Fruit fly (Drosophila melanogaster) ovary, adult (tissue): Measurements from ENCODE around the gene CG6749.
A peak's percentile ranks its signal among the peaks of the same experiment; 100 is the strongest.

Experiments used
- CG17801 ChIP-seq: fragments of 200-800 bp; optimal IDR thresholded peaks from 2 replicates; lab custom pipeline; 2019; ENCODE audit warnings: missing biosample characterization, mild to moderate bottlenecking, missing genetic modification characterization, moderate library complexity; ENCODE audit not compliant: partially characterized antibody

CG6749 gene

DNA sequence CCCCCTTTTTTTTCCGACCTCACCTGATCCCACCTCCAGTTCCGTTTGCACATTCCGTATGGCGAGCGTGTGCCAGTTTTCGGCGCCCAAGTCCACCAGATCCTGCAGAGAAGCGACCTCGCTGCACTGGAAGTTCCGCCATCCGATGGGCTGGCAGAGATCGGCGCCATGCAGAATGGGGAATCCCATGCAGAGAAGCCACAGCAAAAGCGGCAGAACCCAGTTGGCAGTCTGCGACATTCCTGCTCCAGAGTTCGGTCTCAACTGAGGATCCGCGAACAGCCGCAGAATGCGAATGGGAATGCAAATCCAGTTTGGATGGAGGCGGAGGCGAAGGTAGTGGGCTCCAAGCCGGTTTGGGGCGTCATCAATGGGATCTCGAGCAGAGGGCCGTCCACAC, at the start of gene CG6749:
Gene CG6749, minus strand, starts transcription at position 245 of the 400 bp plus-strand sequence.
- no peak for TF ChIP-seq CG17801 (GFP tag; lab: Kevin White, UChicago)

DNA sequence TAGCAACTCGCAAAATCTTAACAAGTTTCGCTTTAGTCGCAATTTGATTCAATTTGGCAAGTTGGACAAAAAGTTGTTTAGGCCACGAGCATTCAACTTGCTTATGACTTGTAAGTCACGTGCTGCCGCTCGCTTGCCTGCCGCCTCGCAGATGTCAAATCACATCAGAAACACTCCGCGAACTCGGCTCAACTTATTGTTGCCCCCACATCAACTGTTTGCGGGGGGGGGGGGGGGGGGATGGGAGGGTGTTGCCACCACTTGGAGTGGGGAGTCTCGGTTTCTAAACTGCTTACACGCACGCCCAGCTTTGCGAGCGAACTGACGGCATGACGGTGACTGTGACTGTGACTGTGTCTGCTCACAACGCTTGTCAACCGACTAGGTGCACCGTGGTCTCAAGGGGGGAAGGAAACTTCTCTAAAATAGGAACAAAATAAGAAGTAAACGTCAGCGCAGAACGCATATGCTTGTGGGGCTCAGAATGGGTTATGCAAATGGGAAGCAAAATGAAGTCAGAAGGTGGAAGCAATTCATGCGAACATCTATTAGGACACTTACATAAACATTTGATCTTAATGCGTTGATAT, 43.3 kb upstream of the CG6749 start:
- TF ChIP-seq CG17801 (GFP tag; lab: Kevin White, UChicago): no peak

DNA sequence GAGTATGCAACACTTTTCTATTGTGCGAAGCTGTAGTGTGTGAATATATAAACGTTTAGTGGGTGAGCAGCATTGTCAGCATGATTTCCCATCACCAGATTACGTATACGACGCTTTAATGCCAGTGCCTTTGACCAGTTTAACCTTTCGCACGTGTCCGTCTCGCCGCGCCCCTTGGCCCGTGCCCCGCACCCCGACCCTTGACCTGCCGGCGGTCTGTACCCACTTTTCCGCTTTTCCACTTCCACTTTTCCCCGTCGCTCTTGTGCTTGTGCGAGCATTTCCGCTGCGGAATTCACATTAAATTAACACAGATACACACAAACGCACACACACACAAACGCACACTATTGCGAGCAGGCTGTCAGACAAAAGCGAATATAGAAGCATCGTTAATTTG, 42.1 kb upstream of the CG6749 start:
- no peak for TF ChIP-seq CG17801 (GFP tag; lab: Kevin White, UChicago)

dm6 chr3L:9768385-9768784, 34.8 kb upstream of the CG6749 start:
- TF ChIP-seq CG17801 (GFP tag; lab: Kevin White, UChicago): no peak

DNA sequence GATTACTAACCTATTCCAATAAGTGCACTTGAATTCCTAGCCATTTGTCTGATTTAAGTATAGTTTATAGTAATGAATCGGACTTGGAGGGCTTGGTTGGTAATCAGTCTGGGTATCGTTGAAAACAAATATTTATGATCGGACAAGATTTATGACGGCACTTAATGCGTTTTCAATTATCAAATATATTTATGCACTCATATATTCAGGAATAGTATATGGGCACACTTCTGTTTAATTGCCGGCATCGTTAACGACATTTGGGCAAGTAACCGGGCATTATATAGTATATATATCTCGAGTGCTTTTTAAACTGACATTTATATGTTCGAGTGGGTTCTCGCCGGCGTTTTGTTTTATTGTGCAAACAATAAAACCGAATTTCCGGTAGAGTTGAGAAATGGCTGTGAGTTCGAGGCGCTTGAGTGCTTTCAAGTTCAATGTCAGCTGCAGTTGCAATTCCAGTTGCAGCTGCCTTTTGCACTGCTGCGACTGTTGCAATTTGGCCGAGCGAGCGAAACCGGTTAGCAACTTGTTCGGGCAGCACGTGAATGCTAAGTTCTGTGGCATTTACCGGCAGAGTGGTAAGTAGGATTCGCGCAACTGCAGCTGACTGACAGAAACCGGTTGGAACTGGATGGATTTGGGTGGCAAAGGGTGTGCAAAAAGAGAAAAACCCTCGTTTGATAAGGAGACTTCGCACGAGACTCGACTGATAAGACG, 34.2 kb upstream of the CG6749 start:
- TF ChIP-seq CG17801 (GFP tag; lab: Kevin White, UChicago): no peak

DNA sequence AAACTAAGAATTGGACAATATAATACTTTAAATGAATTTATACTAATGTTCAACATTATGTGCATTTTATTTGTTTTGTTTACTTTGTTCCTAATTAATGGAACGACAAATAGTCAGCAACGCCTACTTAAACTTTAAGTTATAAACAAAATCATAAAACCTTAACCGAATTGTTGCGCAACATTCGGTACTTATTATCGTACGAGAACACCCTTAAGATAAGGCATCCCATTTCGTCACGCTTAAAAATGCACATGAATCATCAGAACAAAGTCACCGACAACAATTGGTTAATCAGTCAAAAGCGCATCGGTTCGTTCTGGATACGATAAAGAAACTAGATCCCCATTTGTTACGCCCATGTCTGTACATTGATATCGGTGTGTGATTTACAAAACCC, 32.8 kb upstream of the CG6749 start:
- TF ChIP-seq CG17801 (GFP tag; lab: Kevin White, UChicago): no peak

dm6 chr3L:9765710-9766005, 32.1 kb upstream of the CG6749 start:
- TF ChIP-seq CG17801 (GFP tag; lab: Kevin White, UChicago): no peak

DNA sequence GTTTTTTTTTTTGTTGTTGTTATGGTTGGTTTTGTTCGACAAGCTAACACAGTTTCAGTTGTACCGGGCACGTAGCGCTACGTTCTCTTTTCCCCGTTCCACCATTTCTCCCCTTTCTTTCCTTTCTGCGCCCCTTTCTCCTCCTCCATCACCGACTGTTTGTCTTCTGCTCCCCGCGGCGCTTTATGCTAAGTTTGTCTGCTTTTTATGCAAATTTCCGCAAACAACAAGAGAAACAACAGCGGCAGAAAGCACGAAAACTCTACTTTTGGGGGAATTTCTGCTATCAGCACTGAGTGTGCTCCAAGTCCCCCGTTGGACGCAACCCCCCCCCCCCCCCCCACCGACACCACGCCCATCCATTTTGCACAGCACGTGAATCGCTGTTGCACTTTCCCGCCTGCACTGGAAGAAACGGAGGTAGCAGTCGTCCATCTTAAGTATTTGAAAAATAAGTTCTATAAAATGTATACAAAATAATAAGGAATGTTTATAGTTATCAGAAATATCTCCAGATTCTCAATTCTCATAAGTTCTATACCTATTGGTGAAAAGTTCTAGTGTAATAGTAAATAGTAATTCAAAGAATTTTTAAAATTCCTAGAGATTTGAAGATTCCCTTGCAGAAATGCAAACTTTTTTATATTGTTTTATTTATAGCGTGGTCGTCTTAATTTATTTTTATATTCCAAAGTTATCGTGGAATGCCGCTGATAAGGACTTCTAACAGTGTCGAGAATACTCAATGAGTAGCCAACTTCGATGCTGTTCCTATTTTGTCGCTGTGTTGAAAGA, 31.5 kb upstream of the CG6749 start:
- no peak for TF ChIP-seq CG17801 (GFP tag; lab: Kevin White, UChicago)

DNA sequence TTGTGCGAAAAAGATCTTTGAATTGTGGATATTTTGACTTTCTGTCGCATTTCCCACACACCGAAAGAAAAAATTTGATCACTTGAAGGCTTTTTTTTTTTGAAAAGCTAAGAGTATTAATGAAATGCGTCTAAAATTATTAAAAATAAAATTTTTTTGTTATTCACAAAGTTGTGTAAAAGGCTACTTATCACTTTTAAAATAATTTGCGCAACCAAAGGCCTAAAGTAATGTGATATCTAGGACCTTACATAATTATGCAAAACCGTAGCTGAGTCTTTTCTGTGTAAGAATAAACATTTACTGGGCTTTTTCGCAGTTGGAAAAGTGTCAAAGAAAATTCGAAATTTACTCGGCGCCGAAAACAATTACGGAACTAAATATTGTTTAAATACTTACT, 30.7 kb upstream of the CG6749 start:
- no peak for TF ChIP-seq CG17801 (GFP tag; lab: Kevin White, UChicago)

dm6 chr3L:9763389-9763917, 29.8 kb upstream of the CG6749 start, which contains the start of gene Ae2:
Ae2 (plus strand) TSS chr3L:9763544.
- peak; percentile 64 for TF ChIP-seq CG17801 (GFP tag; lab: Kevin White, UChicago)

DNA sequence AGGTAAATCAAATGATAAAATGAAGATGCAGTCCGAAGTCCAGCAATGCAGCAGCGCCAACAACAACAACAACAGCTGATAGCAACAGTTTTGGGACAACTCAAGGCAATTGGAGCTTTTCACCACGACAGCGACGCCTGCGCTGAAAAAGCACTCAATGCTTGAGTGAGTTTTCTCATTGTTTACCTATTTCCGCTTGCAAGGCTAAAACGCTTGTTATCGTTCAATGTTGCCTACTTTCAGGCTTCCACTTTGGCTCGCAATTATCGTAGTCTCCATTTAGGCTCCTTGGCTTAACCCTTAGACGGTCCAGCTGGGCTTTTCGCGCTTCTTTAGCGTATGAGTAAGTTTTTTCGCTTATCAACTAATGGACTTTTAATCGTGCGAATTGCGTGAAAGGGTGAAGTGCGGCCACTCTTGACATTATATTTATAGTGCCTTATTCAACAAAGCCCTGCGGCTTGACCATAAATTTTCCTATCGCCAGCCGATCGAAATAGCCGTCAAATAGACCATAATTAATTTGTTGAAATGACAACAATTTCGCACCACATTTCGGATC, 28.5 kb upstream of the CG6749 start:
- TF ChIP-seq CG17801 (GFP tag; lab: Kevin White, UChicago): no peak

DNA sequence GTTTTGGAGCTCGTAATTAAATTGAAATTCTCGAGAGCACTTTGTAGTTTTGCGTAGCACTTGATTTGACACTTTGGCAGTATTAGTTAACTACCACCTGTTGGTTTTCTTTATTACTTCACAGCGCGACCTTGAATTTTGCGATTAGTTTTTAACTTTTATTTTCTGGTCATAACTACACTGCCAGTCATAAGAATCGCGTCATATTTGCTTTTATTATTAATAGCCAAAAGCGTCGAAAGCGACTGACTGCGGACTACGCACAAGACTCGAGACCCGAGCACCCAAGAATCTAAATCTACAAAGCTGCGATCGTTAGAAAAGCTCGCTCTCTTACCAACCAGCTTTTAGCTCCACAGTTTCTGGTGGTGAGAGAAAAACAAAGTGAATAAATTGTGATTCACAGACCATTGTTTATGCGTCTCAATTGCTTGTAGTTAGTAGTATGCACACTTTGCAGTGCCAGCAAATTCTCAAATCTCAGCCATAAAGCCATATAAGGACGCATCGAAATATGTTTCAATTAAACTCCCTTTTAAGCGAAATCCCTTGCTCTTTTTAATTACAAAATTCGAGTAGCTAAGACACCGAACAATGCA, 26.6 kb upstream of the CG6749 start, which contains the start of gene CG42268:
Gene CG42268, minus strand, starts transcription at position 245 of the 599 bp plus-strand sequence.
- TF ChIP-seq CG17801 (GFP tag; lab: Kevin White, UChicago): peak; percentile 8

- no peak for TF ChIP-seq CG17801 (GFP tag; lab: Kevin White, UChicago)
These were observed 18.0 kb upstream of the CG6749 start for dm6 chr3L:9751625-9752024.

DNA sequence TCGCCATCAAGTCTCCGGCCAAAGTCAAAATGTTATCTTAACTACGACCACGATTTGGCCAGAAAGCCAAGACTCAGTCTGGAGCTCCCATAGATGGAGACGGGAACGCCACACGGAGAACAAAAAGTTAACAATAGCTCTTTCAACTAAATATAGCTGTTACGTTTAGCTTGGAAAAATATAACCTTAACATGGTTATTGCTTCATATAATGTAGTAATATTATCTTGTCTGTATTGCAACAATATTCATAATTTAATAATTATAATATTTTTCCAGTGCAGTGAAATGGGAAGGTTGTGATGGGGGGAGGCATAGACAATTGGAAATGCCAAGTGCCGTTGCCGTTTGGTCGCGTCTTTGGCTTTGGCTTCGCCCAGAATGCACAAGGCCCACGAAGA, 11.8 kb upstream of the CG6749 start:
- TF ChIP-seq CG17801 (GFP tag; lab: Kevin White, UChicago): no peak
